Worm (Caenorhabditis elegans): Measurements from ENCODE around the gene sgo-1.

sgo-1 gene

DNA sequence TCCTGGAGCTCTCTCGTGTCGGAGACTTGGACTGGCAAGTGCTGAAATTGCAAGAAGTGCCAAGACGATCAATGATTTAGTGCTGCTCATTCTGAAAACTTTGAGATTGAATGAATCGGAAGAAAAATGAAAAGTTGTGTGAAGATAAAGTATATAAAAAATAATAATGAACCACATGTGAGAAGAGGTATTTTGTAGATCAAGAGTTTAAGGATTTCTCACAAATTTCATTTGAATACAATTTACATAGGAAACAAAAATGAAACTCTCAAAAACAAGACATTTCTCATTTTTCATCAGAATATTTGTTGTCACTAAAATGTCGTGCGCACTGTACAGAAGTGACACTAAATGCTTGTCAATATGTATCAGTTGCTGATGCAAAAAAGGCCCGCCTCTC is 26.2 kb upstream of the sgo-1 start, which contains the start of gene T14A8.2:
Gene T14A8.2 (minus strand): TSS at position 101 of the 400 bp plus-strand sequence.
- TF ChIP-seq nhr-11 (tag; optimal IDR thresholded peaks at IDR 0.05) (no peak), crh-2 (tag; optimal IDR thresholded peaks at IDR 0.05) (no peak), ZK546.5 (tag; optimal IDR thresholded peaks at IDR 0.05) (no peak), sem-4 (tag; optimal IDR thresholded peaks at IDR 0.05) (no peak), skn-1 (tag; optimal IDR thresholded peaks at IDR 0.05) (no peak), ztf-1 (GFP tag; conservative IDR thresholded peaks at IDR 0.05) (no peak), peb-1 (tag; optimal IDR thresholded peaks at IDR 0.05) (no peak)

DNA sequence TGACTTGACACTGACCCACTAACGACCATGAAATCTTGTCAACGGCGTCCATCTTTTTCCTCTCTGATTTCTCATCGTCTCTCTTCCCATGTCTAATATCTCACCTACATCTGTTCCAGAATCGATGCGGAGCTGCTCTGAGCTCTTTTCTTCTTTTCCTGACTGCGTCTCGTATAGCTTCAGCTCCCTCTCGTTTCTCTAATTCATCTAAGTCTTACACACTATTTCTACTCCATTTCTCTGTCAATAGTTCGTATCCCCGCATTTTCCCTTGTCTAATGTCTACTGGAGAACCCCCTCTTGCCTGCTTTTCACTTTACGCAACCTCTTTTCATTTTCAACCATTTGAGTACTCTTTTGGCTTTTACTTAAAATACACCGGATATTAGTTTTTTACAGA is 21.6 kb upstream of the sgo-1 start, which contains the start of gene ric-3:
Gene ric-3 (plus strand): TSS at position 400 of the 400 bp plus-strand sequence.
- TF ChIP-seq nhr-25 (tag; optimal IDR thresholded peaks at IDR 0.05), result no peak
- TF ChIP-seq skn-1 (tag; optimal IDR thresholded peaks at IDR 0.05), result no peak
- peak; percentile 54 for TF ChIP-seq lin-11 (tag; optimal IDR thresholded peaks at IDR 0.05)
- TF ChIP-seq nhr-11 (tag; optimal IDR thresholded peaks at IDR 0.05), result no peak
- peak; percentile 84 for TF ChIP-seq nhr-129 (tag; optimal IDR thresholded peaks at IDR 0.05)
- no peak for TF ChIP-seq nhr-77 (tag; optimal IDR thresholded peaks at IDR 0.05)
- peak; percentile 38 for TF ChIP-seq fos-1 (tag; optimal IDR thresholded peaks at IDR 0.05)
- no peak for TF ChIP-seq ztf-1 (GFP tag; conservative IDR thresholded peaks at IDR 0.05)
- TF ChIP-seq sem-4 (tag; optimal IDR thresholded peaks at IDR 0.05), result peak; percentile 71
- no peak for TF ChIP-seq blmp-1 (tag; optimal IDR thresholded peaks at IDR 0.05; ENCODE audit: insufficient read depth)
- no peak for TF ChIP-seq elt-1 (tag; optimal IDR thresholded peaks at IDR 0.05)
- peak in 1 of 2 experiments; percentile 10 for TF ChIP-seq mdl-1 (tag; optimal IDR thresholded peaks at IDR 0.05)
- TF ChIP-seq nhr-21 (tag; optimal IDR thresholded peaks at IDR 0.05), result peak; percentile 26
- TF ChIP-seq elt-3 (tag; optimal IDR thresholded peaks at IDR 0.05), result no peak
- no peak for TF ChIP-seq alr-1 (tag; optimal IDR thresholded peaks at IDR 0.05)
- no peak for TF ChIP-seq sma-3 (GFP tag; optimal IDR thresholded peaks at IDR 0.05)
- TF ChIP-seq lin-39 (tag; optimal IDR thresholded peaks at IDR 0.05), result no peak
- TF ChIP-seq F13H6.1 (tag; optimal IDR thresholded peaks at IDR 0.05), result peak; percentile 84
- TF ChIP-seq unc-39 (tag; optimal IDR thresholded peaks at IDR 0.05), result no peak
- TF ChIP-seq C34F6.9 (tag; optimal IDR thresholded peaks at IDR 0.05), result peak; percentile 93
- TF ChIP-seq nhr-6 (tag; optimal IDR thresholded peaks at IDR 0.05), result peak; percentile 72
- TF ChIP-seq zag-1 (tag; optimal IDR thresholded peaks at IDR 0.05), result peak; percentile 75
- TF ChIP-seq unc-55 (GFP tag; optimal IDR thresholded peaks at IDR 0.05), result peak; percentile 89
- TF ChIP-seq snpc-4 (tag; optimal IDR thresholded peaks at IDR 0.05), result peak; percentile 36
- TF ChIP-seq lin-13 (GFP tag; optimal IDR thresholded peaks at IDR 0.05), result peak; percentile 26
- TF ChIP-seq ceh-82 (tag; optimal IDR thresholded peaks at IDR 0.05), result no peak
- TF ChIP-seq crh-2 (tag; optimal IDR thresholded peaks at IDR 0.05), result peak; percentile 68
- no peak for TF ChIP-seq nhr-237 (tag; optimal IDR thresholded peaks at IDR 0.05)
- TF ChIP-seq ztf-11 (tag; optimal IDR thresholded peaks at IDR 0.05), result no peak
- TF ChIP-seq aly-2 (tag; optimal IDR thresholded peaks at IDR 0.05), result no peak
- no peak for TF ChIP-seq R02D3.7 (tag; optimal IDR thresholded peaks at IDR 0.05)
- peak; percentile 15 to 79 for TF ChIP-seq lsy-2 (tag; optimal IDR thresholded peaks at IDR 0.05)
- no peak for TF ChIP-seq ceh-16 (tag; optimal IDR thresholded peaks at IDR 0.05)
- TF ChIP-seq ama-1 (optimal IDR thresholded peaks at IDR 0.05), result no peak
- TF ChIP-seq nhr-23 (tag; optimal IDR thresholded peaks at IDR 0.05), result no peak
- no peak for TF ChIP-seq ZK546.5 (tag; optimal IDR thresholded peaks at IDR 0.05)
- TF ChIP-seq mbf-1 (tag; optimal IDR thresholded peaks at IDR 0.05), result no peak
- no peak for TF ChIP-seq unc-62 (GFP tag; optimal IDR thresholded peaks at IDR 0.05)
- TF ChIP-seq peb-1 (tag; optimal IDR thresholded peaks at IDR 0.05), result no peak
- no peak for TF ChIP-seq nhr-12 (tag; optimal IDR thresholded peaks at IDR 0.05)
- TF ChIP-seq nhr-10 (tag; optimal IDR thresholded peaks at IDR 0.05), result no peak
- TF ChIP-seq egl-27 (tag; optimal IDR thresholded peaks at IDR 0.05), result peak; percentile 42
- no peak for TF ChIP-seq Y55F3AM.14 (GFP tag; optimal IDR thresholded peaks at IDR 0.05)
- TF ChIP-seq sma-9 (GFP tag; optimal IDR thresholded peaks at IDR 0.05), result peak; percentile 86
- no peak for TF ChIP-seq sma-9 (tag; optimal IDR thresholded peaks at IDR 0.05)
- peak; percentile 45 for TF ChIP-seq mab-5 (tag; optimal IDR thresholded peaks at IDR 0.05)
